Worm (Caenorhabditis elegans) whole organism, young adult: Measurements from ENCODE around the gene ced-13.

ENCODE experiments used
- F37B4.10 ChIP-seq: fragments of 200-800 bp; sonication (Bioruptor generic); IDR thresholded peaks from 2 replicates; pipeline ENCODE4 v1.3.6; 2022; ENCODE audit warnings: missing genetic modification characterization, missing compliant biosample characterization
- ama-1 ChIP-seq, 3 experiments: fragments of 150-350 bp in 1 of 3; sonication (generic microtip) in 2 of 3; optimal IDR thresholded peaks; 2 replicates each; lab custom pipeline; 2014 to 2018; ENCODE audit warnings: missing biosample characterization in 2 of 3, missing genetic modification characterization in 2 of 3, missing genetic modification reagents in 2 of 3
- ceh-79 ChIP-seq: sonication (generic microtip); optimal IDR thresholded peaks from 2 replicates; lab custom pipeline; 2017; ENCODE audit warnings: mild to moderate bottlenecking, missing genetic modification characterization, missing compliant biosample characterization
- efl-1 ChIP-seq: fragments of 150-350 bp; optimal IDR thresholded peaks from 2 replicates; lab custom pipeline; 2014; ENCODE audit warnings: missing biosample characterization, missing genetic modification reagents, missing genetic modification characterization
- pha-4 ChIP-seq: fragments of 150-350 bp; sonication (generic microtip); optimal IDR thresholded peaks from 2 replicates; lab custom pipeline; 2014; ENCODE audit warnings: missing biosample characterization, missing genetic modification reagents, missing genetic modification characterization
- unc-130 ChIP-seq: sonication (generic microtip); optimal IDR thresholded peaks from 2 replicates; lab custom pipeline; 2016; ENCODE audit warnings: missing genetic modification reagents, missing genetic modification characterization, missing compliant biosample characterization
- zim-3 ChIP-seq: sonication (generic microtip); optimal IDR thresholded peaks from 2 replicates; lab custom pipeline; 2017; ENCODE audit warnings: mild to moderate bottlenecking, missing genetic modification characterization, moderate library complexity, missing compliant biosample characterization

- no peak for TF ChIP-seq pha-4 (tag; lab: Kevin White, UChicago)
- no peak for TF ChIP-seq ceh-79 (tag; lab: Kevin White, UChicago)
- TF ChIP-seq efl-1 (GFP tag; lab: Kevin White, UChicago): no peak
- TF ChIP-seq unc-130 (GFP tag; lab: Kevin White, UChicago): no peak
- no peak for TF ChIP-seq F37B4.10
- TF ChIP-seq zim-3: no peak
- no peak for TF ChIP-seq ama-1 (optimal IDR thresholded peaks at IDR 0.05; lab: Kevin White, UChicago)
- TF ChIP-seq ama-1 (GFP tag; optimal IDR thresholded peaks at IDR 0.05; lab: Kevin White, UChicago): no peak
Measured at ce11 chrX:8276984-8277383, 22.5 kb downstream of the ced-13 start.
